Worm (Caenorhabditis elegans) whole organism, L1 larva: ENCODE data around the gene nspg-7.2.

Experiments used
- fkh-8 ChIP-seq: sonication (generic microtip); optimal IDR thresholded peaks from 2 replicates; lab custom pipeline; 2016; ENCODE audit warnings: mild to moderate bottlenecking, missing genetic modification characterization, missing compliant biosample characterization
- lin-15B ChIP-seq: fragments of 150-350 bp; sonication (generic microtip); optimal IDR thresholded peaks from 3 replicates; lab custom pipeline; 2014; ENCODE audit warnings: missing biosample characterization, missing genetic modification characterization
- tlp-1 ChIP-seq: fragments of 150-350 bp; optimal IDR thresholded peaks from 2 replicates; lab custom pipeline; 2014; ENCODE audit warnings: missing biosample characterization, missing genetic modification characterization

DNA sequence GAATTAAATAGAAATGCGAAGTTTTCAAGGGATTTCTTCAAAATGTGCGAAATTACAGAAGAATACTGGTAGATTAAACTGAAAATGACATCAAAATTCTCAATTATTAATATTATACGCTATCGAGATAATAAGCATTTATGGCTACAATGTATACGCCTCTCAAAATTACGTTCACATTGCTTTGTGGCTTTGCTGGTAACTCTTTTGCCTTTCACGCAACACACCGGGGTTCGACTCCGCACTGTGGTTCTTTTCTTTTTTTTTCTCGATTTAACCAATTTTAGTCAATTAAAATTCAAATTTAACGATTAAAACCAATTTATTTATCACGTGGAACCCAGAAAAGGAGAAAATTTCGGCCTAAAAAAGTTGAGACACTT lies 9.2 kb downstream of the nspg-7.2 start:
- TF ChIP-seq lin-15B (no peak), fkh-8 (tag; lab: Kevin White, UChicago) (no peak), tlp-1 (tag; lab: Kevin White, UChicago) (no peak)
